Fruit fly (Drosophila melanogaster) whole organism, embryonic: ENCODE measurements around the gene CG7065.

Source experiments
- BEAF-32 ChIP-seq: fragments of 200-800 bp; sonication (Bioruptor generic); optimal IDR thresholded peaks from 3 replicates; lab custom pipeline; 2017; ENCODE audit warnings: missing biosample characterization, missing genetic modification characterization, mild to moderate bottlenecking, moderate library complexity, missing genetic modification reagents
- CG10543 ChIP-seq: fragments of 200-800 bp; sonication (Bioruptor generic); optimal IDR thresholded peaks from 3 replicates; lab custom pipeline; 2017; ENCODE audit warnings: missing biosample characterization, mild to moderate bottlenecking, missing genetic modification characterization, moderate library complexity
- CG1233 ChIP-seq: fragments of 200-800 bp; sonication (Bioruptor generic); optimal IDR thresholded peaks from 4 replicates; lab custom pipeline; 2018; ENCODE audit warnings: missing biosample characterization, mild to moderate bottlenecking, missing genetic modification characterization
- CG12769 ChIP-seq: fragments of 200-800 bp; sonication (Bioruptor generic); optimal IDR thresholded peaks from 2 replicates; lab custom pipeline; 2019; ENCODE audit warnings: missing biosample characterization, mild to moderate bottlenecking, missing genetic modification characterization, moderate library complexity
- CG13123 ChIP-seq: fragments of 200-800 bp; sonication (Bioruptor generic); optimal IDR thresholded peaks from 2 replicates; lab custom pipeline; 2016; ENCODE audit warnings: missing biosample characterization, missing genetic modification characterization
- CG14014 ChIP-seq: fragments of 200-800 bp; sonication (Bioruptor generic); IDR thresholded peaks from 2 replicates; pipeline ENCODE4 v1.3.6; 2022; ENCODE audit warnings: missing biosample characterization, missing genetic modification characterization
- CG17802 ChIP-seq: fragments of 200-800 bp; sonication (Bioruptor generic); optimal IDR thresholded peaks from 2 replicates; lab custom pipeline; 2018; ENCODE audit warnings: missing biosample characterization, mild to moderate bottlenecking, missing genetic modification characterization, moderate library complexity
- CG18599 ChIP-seq: fragments of 200-800 bp; sonication (Bioruptor generic); optimal IDR thresholded peaks from 3 replicates; lab custom pipeline; 2017; ENCODE audit warnings: missing biosample characterization, missing genetic modification characterization, mild to moderate bottlenecking, moderate library complexity, missing genetic modification reagents
- CG42726 ChIP-seq: fragments of 200-800 bp; sonication (Bioruptor generic); IDR thresholded peaks from 2 replicates; pipeline ENCODE4 v1.3.6; 2022; ENCODE audit warnings: missing biosample characterization, missing genetic modification characterization; ENCODE audit not compliant: partially characterized antibody
- CG5180 ChIP-seq: fragments of 200-800 bp; sonication (Bioruptor generic); optimal IDR thresholded peaks from 3 replicates; lab custom pipeline; 2017; ENCODE audit warnings: missing biosample characterization, missing genetic modification characterization, mild to moderate bottlenecking, moderate library complexity, missing genetic modification reagents
- CoRest ChIP-seq: fragments of 200-800 bp; sonication (Bioruptor generic); optimal IDR thresholded peaks from 3 replicates; lab custom pipeline; 2018; ENCODE audit warnings: missing biosample characterization, mild to moderate bottlenecking, missing genetic modification characterization, moderate library complexity
- ERR ChIP-seq: fragments of 200-800 bp; sonication (Bioruptor generic); optimal IDR thresholded peaks from 2 replicates; lab custom pipeline; 2016; ENCODE audit warnings: missing biosample characterization, missing genetic modification characterization
- Ets65A ChIP-seq: fragments of 200-800 bp; sonication (Bioruptor generic); peaks from one replicate; lab custom pipeline; 2016; ENCODE audit warnings: missing biosample characterization, missing genetic modification characterization
- Med ChIP-seq: fragments of 200-800 bp; sonication (Bioruptor generic); peaks from one replicate; lab custom pipeline; 2016; ENCODE audit warnings: missing biosample characterization, missing genetic modification characterization, mild to moderate bottlenecking, inconsistent platforms, moderate library complexity
- Nf-YB ChIP-seq: fragments of 200-800 bp; sonication (Bioruptor generic); optimal IDR thresholded peaks from 3 replicates; lab custom pipeline; 2019; ENCODE audit warnings: missing biosample characterization, mild to moderate bottlenecking, missing genetic modification characterization, moderate library complexity
- NfI ChIP-seq: fragments of 200-800 bp; sonication (Bioruptor generic); optimal IDR thresholded peaks from 3 replicates; lab custom pipeline; 2018; ENCODE audit warnings: missing biosample characterization, mild to moderate bottlenecking, missing genetic modification characterization, moderate library complexity
- Oli ChIP-seq: fragments of 200-800 bp; sonication (Bioruptor generic); optimal IDR thresholded peaks from 2 replicates; lab custom pipeline; 2018; ENCODE audit warnings: missing biosample characterization, mild to moderate bottlenecking, missing genetic modification characterization, moderate library complexity
- Pdp1 ChIP-seq, 2 experiments: fragments of 200-800 bp; sonication (Bioruptor generic); optimal IDR thresholded peaks; 3 replicates each; lab custom pipeline; 2016; ENCODE audit warnings: missing biosample characterization in 2 of 2, missing genetic modification characterization in 2 of 2, mild to moderate bottlenecking in 1 of 2, moderate library complexity in 1 of 2
- Trl ChIP-seq, 3 experiments: fragments of >200 bp in 2 of 3; fragments of 200-800 bp in 1 of 3; sonication (Bioruptor generic) in 1 of 3; optimal IDR thresholded peaks; 2 replicates in 1 of 3; 3 replicates in 2 of 3; lab custom pipeline; 2016 to 2017; ENCODE audit warnings: missing biosample characterization in 1 of 3, missing genetic modification characterization in 1 of 3
- Xrp1 ChIP-seq: fragments of 200-800 bp; sonication (Bioruptor generic); IDR thresholded peaks from 2 replicates; pipeline ENCODE4 v1.3.6; 2022; ENCODE audit warnings: missing biosample characterization, missing genetic modification characterization
- abd-A ChIP-seq: fragments of 200-800 bp; sonication (Bioruptor generic); optimal IDR thresholded peaks from 3 replicates; lab custom pipeline; 2019; ENCODE audit warnings: missing biosample characterization, mild to moderate bottlenecking, missing genetic modification characterization, moderate library complexity
- ato ChIP-seq: fragments of 200-800 bp; sonication (Bioruptor generic); IDR thresholded peaks from 2 replicates; pipeline ENCODE4 v1.3.6; 2022; ENCODE audit warnings: missing biosample characterization, missing genetic modification characterization; ENCODE audit not compliant: partially characterized antibody
- btn ChIP-seq: fragments of 200-800 bp; sonication (Bioruptor generic); optimal IDR thresholded peaks from 2 replicates; lab custom pipeline; 2016; ENCODE audit warnings: missing biosample characterization, missing genetic modification characterization
- chn ChIP-seq: fragments of 200-800 bp; sonication (Bioruptor generic); optimal IDR thresholded peaks from 2 replicates; lab custom pipeline; 2016; ENCODE audit warnings: missing biosample characterization, missing genetic modification characterization
- crol ChIP-seq: fragments of 200-800 bp; sonication (Bioruptor generic); IDR thresholded peaks from 2 replicates; pipeline ENCODE4 v1.3.6; 2022; ENCODE audit warnings: missing biosample characterization, missing genetic modification characterization
- dan ChIP-seq: fragments of 200-800 bp; sonication (Bioruptor generic); IDR thresholded peaks from 2 replicates; pipeline ENCODE4 v1.3.6; 2022; ENCODE audit warnings: missing biosample characterization, missing genetic modification characterization
- emc ChIP-seq: fragments of 200-800 bp; sonication (Bioruptor generic); optimal IDR thresholded peaks from 2 replicates; lab custom pipeline; 2016; ENCODE audit warnings: missing biosample characterization, missing genetic modification characterization
- esg ChIP-seq: fragments of 200-800 bp; sonication (Bioruptor generic); conservative IDR thresholded peaks from 2 replicates; pipeline ENCODE4 v1.3.6; 2022; ENCODE audit warnings: missing biosample characterization, missing genetic modification characterization
- fd102C ChIP-seq: fragments of 200-800 bp; sonication (Bioruptor generic); optimal IDR thresholded peaks from 2 replicates; lab custom pipeline; 2018; ENCODE audit warnings: missing biosample characterization, mild to moderate bottlenecking, missing genetic modification characterization, moderate library complexity
- inv ChIP-seq: fragments of 200-800 bp; sonication (Bioruptor generic); IDR thresholded peaks from 2 replicates; pipeline ENCODE4 v1.3.6; 2022; ENCODE audit warnings: missing biosample characterization, missing genetic modification characterization; ENCODE audit not compliant: partially characterized antibody
- klu ChIP-seq: fragments of 200-800 bp; sonication (Bioruptor generic); IDR thresholded peaks from 2 replicates; pipeline ENCODE4 v1.3.6; 2022; ENCODE audit warnings: missing biosample characterization, missing genetic modification characterization
- lab ChIP-seq: fragments of 200-800 bp; sonication (Bioruptor generic); optimal IDR thresholded peaks from 3 replicates; lab custom pipeline; 2017; ENCODE audit warnings: missing biosample characterization, missing genetic modification characterization, mild to moderate bottlenecking, moderate library complexity, missing genetic modification reagents
- nau ChIP-seq: fragments of 200-800 bp; sonication (Bioruptor generic); optimal IDR thresholded peaks from 3 replicates; lab custom pipeline; 2017; ENCODE audit warnings: missing biosample characterization, mild to moderate bottlenecking, missing genetic modification characterization, missing genetic modification reagents
- oc ChIP-seq: fragments of 200-800 bp; sonication (Bioruptor generic); optimal IDR thresholded peaks from 2 replicates; lab custom pipeline; 2018; ENCODE audit warnings: missing biosample characterization, mild to moderate bottlenecking, missing genetic modification characterization, moderate library complexity
- row ChIP-seq: fragments of 200-800 bp; sonication (Bioruptor generic); IDR thresholded peaks from 3 replicates; pipeline ENCODE4 v1.3.6; 2022; ENCODE audit warnings: missing biosample characterization, missing genetic modification characterization
- sd ChIP-seq: fragments of 200-800 bp; sonication (Bioruptor generic); optimal IDR thresholded peaks from 3 replicates; lab custom pipeline; 2018; ENCODE audit warnings: missing biosample characterization, mild to moderate bottlenecking, missing genetic modification characterization, moderate library complexity
- sob ChIP-seq: fragments of 200-800 bp; sonication (Bioruptor generic); IDR thresholded peaks from 2 replicates; pipeline ENCODE4 v1.3.6; 2022; ENCODE audit warnings: missing biosample characterization, missing genetic modification characterization
- z ChIP-seq: fragments of 200-800 bp; sonication (Bioruptor generic); IDR thresholded peaks from 3 replicates; pipeline ENCODE4 v1.3.6; 2022; ENCODE audit warnings: missing biosample characterization, missing genetic modification characterization

Gene CG7065

dm6 chrX:9122492-9122891 lies 19.8 kb upstream of the CG7065 start:
- 0 out of 2 replicates have a peak, but pooled peaks have one; percentile 4 for TF ChIP-seq Xrp1 (GFP tag; lab: Robert Waterston, UW)
- no peak for TF ChIP-seq btn
- no peak for TF ChIP-seq dan (GFP tag; lab: Robert Waterston, UW)
- no peak for TF ChIP-seq CG17802 (tag; lab: Kevin White, UChicago)
- TF ChIP-seq Ets65A (GFP tag; lab: Kevin White, UChicago) = peak; percentile 36
- no peak for TF ChIP-seq CoRest
- peak; percentile 47; the same call in 1 of the 3 replicates for TF ChIP-seq z (GFP tag; lab: Robert Waterston, UW)
- TF ChIP-seq Med (GFP tag; lab: Kevin White, UChicago) = peak; percentile 51
- TF ChIP-seq sd = peak; percentile 15
- peak; percentile 67 for TF ChIP-seq abd-A
- TF ChIP-seq CG14014 = 0 out of 2 replicates have a peak, but pooled peaks have one; percentile 7
- peak; percentile 10 for TF ChIP-seq lab (GFP tag; lab: Kevin White, UChicago)
- peak in 1 of 2 experiments; percentile 12 for TF ChIP-seq Pdp1 (GFP tag; optimal IDR thresholded peaks at IDR 0.05; lab: Kevin White, UChicago)
- peak; percentile 15 for TF ChIP-seq Nf-YB (GFP tag; lab: Kevin White, UChicago)
- TF ChIP-seq Trl (optimal IDR thresholded peaks at IDR 0.05; lab: Kevin White, UChicago) = no peak
- no peak for TF ChIP-seq Trl (GFP tag; optimal IDR thresholded peaks at IDR 0.05; lab: Kevin White, UChicago)
- peak; percentile 47 for TF ChIP-seq CG5180 (GFP tag; lab: Kevin White, UChicago)
- peak; percentile 14 for TF ChIP-seq CG18599 (GFP tag; lab: Kevin White, UChicago)
- TF ChIP-seq Oli (tag; lab: Kevin White, UChicago) = no peak
- TF ChIP-seq CG12769 (tag; lab: Kevin White, UChicago) = peak; percentile 51
- TF ChIP-seq NfI (GFP tag; lab: Kevin White, UChicago) = no peak
- no peak for TF ChIP-seq BEAF-32 (GFP tag; lab: Kevin White, UChicago)
- peak; percentile 16 for TF ChIP-seq CG10543 (GFP tag; lab: Kevin White, UChicago)
- TF ChIP-seq row (GFP tag; lab: Robert Waterston, UW) = peak; percentile 22; the same call in 2 of the 3 replicates
- no peak for TF ChIP-seq ERR (GFP tag; lab: Kevin White, UChicago)
- TF ChIP-seq crol = peak; percentile 88
- no peak for TF ChIP-seq fd102C (GFP tag; lab: Kevin White, UChicago)
- no peak for TF ChIP-seq ato (GFP tag; lab: Robert Waterston, UW)
- 0 out of 2 replicates have a peak, but pooled peaks have one; percentile 8 for TF ChIP-seq klu (GFP tag; lab: Robert Waterston, UW)
- no peak for TF ChIP-seq CG13123
- TF ChIP-seq chn (GFP tag; lab: Kevin White, UChicago) = no peak
- no peak for TF ChIP-seq CG42726 (GFP tag; lab: Robert Waterston, UW)
- no peak for TF ChIP-seq oc
- TF ChIP-seq sob (GFP tag; lab: Robert Waterston, UW) = 0 out of 2 replicates have a peak, but pooled peaks have one; percentile 8
- peak; percentile 62 for TF ChIP-seq nau (GFP tag; lab: Kevin White, UChicago)
- TF ChIP-seq inv = no peak
- TF ChIP-seq esg = no peak
- no peak for TF ChIP-seq CG1233 (GFP tag; lab: Kevin White, UChicago)
- no peak for TF ChIP-seq emc (GFP tag; lab: Kevin White, UChicago)
